Worm (Caenorhabditis elegans) whole organism, L2 larva: Measurements from ENCODE around the gene let-716.

Experiments used
- blmp-1 ChIP-seq: sonication (generic microtip); optimal IDR thresholded peaks from 2 replicates; lab custom pipeline; 2017; ENCODE audit warnings: missing genetic modification characterization, mild to moderate bottlenecking, missing compliant biosample characterization, antibody characterized with exemption, moderate library complexity; ENCODE audit not compliant: insufficient read depth
- elt-1 ChIP-seq: fragments of 150-350 bp; optimal IDR thresholded peaks from 2 replicates; lab custom pipeline; 2014; ENCODE audit warnings: missing biosample characterization, missing genetic modification characterization
- lin-13 ChIP-seq: fragments of 150-350 bp; optimal IDR thresholded peaks from 2 replicates; lab custom pipeline; 2014; ENCODE audit warnings: missing biosample characterization, missing genetic modification reagents, missing genetic modification characterization
- lin-39 ChIP-seq: fragments of 150-350 bp; optimal IDR thresholded peaks from 2 replicates; lab custom pipeline; 2014; ENCODE audit warnings: missing biosample characterization, missing genetic modification reagents, missing genetic modification characterization
- mab-5 ChIP-seq: fragments of 150-350 bp; optimal IDR thresholded peaks from 2 replicates; lab custom pipeline; 2014; ENCODE audit warnings: missing biosample characterization, missing genetic modification characterization
- nhr-23 ChIP-seq: fragments of 150-350 bp; optimal IDR thresholded peaks from 2 replicates; lab custom pipeline; 2014; ENCODE audit warnings: missing biosample characterization, missing genetic modification reagents, missing genetic modification characterization
- skn-1 ChIP-seq: sonication (generic microtip); optimal IDR thresholded peaks from 2 replicates; lab custom pipeline; 2017; ENCODE audit warnings: missing biosample characterization, missing genetic modification characterization
- snpc-4 ChIP-seq: fragments of 150-350 bp; optimal IDR thresholded peaks from 2 replicates; lab custom pipeline; 2014; ENCODE audit warnings: missing biosample characterization, missing genetic modification characterization
- unc-62 ChIP-seq: fragments of 150-350 bp; optimal IDR thresholded peaks from 2 replicates; lab custom pipeline; 2014; ENCODE audit warnings: missing biosample characterization, missing genetic modification reagents, missing genetic modification characterization

- TF ChIP-seq lin-39 (tag; lab: Kevin White, UChicago) (no peak), unc-62 (GFP tag; lab: Kevin White, UChicago) (no peak), snpc-4 (no peak), mab-5 (tag; lab: Kevin White, UChicago) (no peak), lin-13 (GFP tag; lab: Kevin White, UChicago) (no peak), elt-1 (tag; lab: Kevin White, UChicago) (no peak), blmp-1 (tag; lab: Kevin White, UChicago) (no peak), nhr-23 (tag; lab: Kevin White, UChicago) (no peak), skn-1 (no peak)
Measured at ce11 chrIII:6380472-6380871, 2.9 kb upstream of the let-716 start, which contains the start of gene C16A3.5.
